Worm (Caenorhabditis elegans) whole organism, late embryonic: ENCODE measurements around the gene nhr-116.

Source experiments
- K02D7.2 ChIP-seq: sonication (generic microtip); optimal IDR thresholded peaks from 2 replicates; lab custom pipeline; 2017; ENCODE audit warnings: mild to moderate bottlenecking, missing genetic modification characterization, missing compliant biosample characterization
- hlh-6 ChIP-seq: sonication (generic microtip); optimal IDR thresholded peaks from 2 replicates; lab custom pipeline; 2016; ENCODE audit warnings: missing genotype, missing genetic modification characterization, missing compliant biosample characterization

- no peak for TF ChIP-seq hlh-6
- no peak for TF ChIP-seq K02D7.2 (tag; lab: Kevin White, UChicago)
Observed at ce11 chrV:16916079-16916478, 4.0 kb downstream of the nhr-116 start, which contains the start of gene F09C6.10.
